Worm (Caenorhabditis elegans): ENCODE measurements around the gene F23B2.10.

F23B2.10 gene

ce11 chrIV:9154263-9154662, at the start of gene F23B2.10:
F23B2.10 (minus strand) TSS chrIV:9154363.
- TF ChIP-seq ztf-4 (tag; optimal IDR thresholded peaks at IDR 0.05), result no peak
- no peak for TF ChIP-seq lin-35 (GFP tag; optimal IDR thresholded peaks at IDR 0.05)
- TF ChIP-seq ama-1 (optimal IDR thresholded peaks at IDR 0.05), result no peak
- no peak for TF ChIP-seq tbx-2 (tag; optimal IDR thresholded peaks at IDR 0.05)
- no peak for TF ChIP-seq egl-13 (tag; optimal IDR thresholded peaks at IDR 0.05)
- TF ChIP-seq grh-1 (GFP tag; IDR thresholded peaks at IDR 0.05), result no peak
- TF ChIP-seq fkh-4 (tag; optimal IDR thresholded peaks at IDR 0.05; ENCODE audit: borderline replicate concordance), result no peak
- no peak for TF ChIP-seq nhr-77 (tag; optimal IDR thresholded peaks at IDR 0.05)
- TF ChIP-seq aly-2 (tag; optimal IDR thresholded peaks at IDR 0.05), result no peak
- no peak for TF ChIP-seq xbp-1 (tag; optimal IDR thresholded peaks at IDR 0.05)
- TF ChIP-seq blmp-1 (tag; optimal IDR thresholded peaks at IDR 0.05), result no peak
- no peak for TF ChIP-seq pqm-1 (tag; optimal IDR thresholded peaks at IDR 0.05)
- no peak for TF ChIP-seq fkh-10 (GFP tag; optimal IDR thresholded peaks at IDR 0.05)
- no peak for TF ChIP-seq rnt-1 (tag; optimal IDR thresholded peaks at IDR 0.05)
- no peak for TF ChIP-seq F16B12.6 (tag; optimal IDR thresholded peaks at IDR 0.05)
- no peak for TF ChIP-seq nhr-90 (tag; optimal IDR thresholded peaks at IDR 0.05; ENCODE audit: poor library complexity)
- no peak for TF ChIP-seq egl-27 (tag; optimal IDR thresholded peaks at IDR 0.05)

- TF ChIP-seq pax-3 (tag; optimal IDR thresholded peaks at IDR 0.05) (no peak), fos-1 (tag; optimal IDR thresholded peaks at IDR 0.05) (no peak), lin-14 (GFP tag; optimal IDR thresholded peaks at IDR 0.05) (no peak), rnt-1 (tag; optimal IDR thresholded peaks at IDR 0.05) (no peak), lin-15B (tag; optimal IDR thresholded peaks at IDR 0.05) (no peak), efl-1 (optimal IDR thresholded peaks at IDR 0.05) (no peak), efl-1 (GFP tag; optimal IDR thresholded peaks at IDR 0.05 in 1 of 2) (no peak), elt-3 (tag; optimal IDR thresholded peaks at IDR 0.05) (no peak), pqm-1 (tag; optimal IDR thresholded peaks at IDR 0.05) (no peak), nhr-85 (tag) (no peak)
Measured at ce11 chrIV:9199939-9200202, 45.7 kb upstream of the F23B2.10 start, which contains the start of gene wnk-1. wnk-1 (plus strand) TSS chrIV:9200103.

ce11 chrIV:9199148-9199938, 45.2 kb upstream of the F23B2.10 start:
- TF ChIP-seq elt-3 (tag; optimal IDR thresholded peaks at IDR 0.05), result no peak
- no peak for TF ChIP-seq pqm-1 (tag; optimal IDR thresholded peaks at IDR 0.05)
- no peak for TF ChIP-seq nhr-85 (tag)
- TF ChIP-seq efl-1 (optimal IDR thresholded peaks at IDR 0.05), result no peak
- no peak for TF ChIP-seq efl-1 (GFP tag; optimal IDR thresholded peaks at IDR 0.05 in 1 of 2)
- no peak for TF ChIP-seq nhr-19 (GFP tag; conservative IDR thresholded peaks at IDR 0.05)
- no peak for TF ChIP-seq mab-9 (GFP tag; IDR thresholded peaks at IDR 0.05)
- TF ChIP-seq tbx-2 (tag; optimal IDR thresholded peaks at IDR 0.05), result no peak

- TF ChIP-seq nhr-71 (tag; optimal IDR thresholded peaks at IDR 0.05) (peak; percentile 90), Y116A8C.19 (tag; optimal IDR thresholded peaks at IDR 0.05; ENCODE audit: borderline replicate concordance) (no peak), nhr-47 (tag; optimal IDR thresholded peaks at IDR 0.05) (peak; percentile 55), nhr-19 (GFP tag; conservative IDR thresholded peaks at IDR 0.05) (peak; percentile 84), sptf-1 (tag; optimal IDR thresholded peaks at IDR 0.05) (no peak), pax-3 (tag; optimal IDR thresholded peaks at IDR 0.05) (no peak), egl-27 (tag; optimal IDR thresholded peaks at IDR 0.05) (no peak), hlh-17 (GFP tag; optimal IDR thresholded peaks at IDR 0.05; ENCODE audit: borderline replicate concordance) (no peak), irx-1 (tag; optimal IDR thresholded peaks at IDR 0.05) (peak; percentile 34), unc-98 (GFP tag; IDR thresholded peaks at IDR 0.05) (no peak), nhr-84 (tag; optimal IDR thresholded peaks at IDR 0.05) (no peak), ceh-88 (GFP tag; IDR thresholded peaks at IDR 0.05) (no peak), ets-5 (GFP tag; IDR thresholded peaks at IDR 0.05) (no peak), sox-4 (tag; optimal IDR thresholded peaks at IDR 0.05) (no peak), swsn-7 (tag; optimal IDR thresholded peaks at IDR 0.05) (peak; percentile 34), hpl-2 (GFP tag; optimal IDR thresholded peaks at IDR 0.05) (no peak), C16A3.4 (tag; optimal IDR thresholded peaks at IDR 0.05) (peak; percentile 74), aha-1 (tag; optimal IDR thresholded peaks at IDR 0.05) (no peak), lsy-2 (tag; optimal IDR thresholded peaks at IDR 0.05) (peak; percentile 21 to 65), ztf-11 (tag; optimal IDR thresholded peaks at IDR 0.05) (no peak), tlp-1 (tag; optimal IDR thresholded peaks at IDR 0.05) (no peak), snpc-4 (tag; optimal IDR thresholded peaks at IDR 0.05) (no peak), nhr-85 (tag) (peak; percentile 97), efl-1 (optimal IDR thresholded peaks at IDR 0.05) (peak; percentile 6 to 39), efl-1 (GFP tag; optimal IDR thresholded peaks at IDR 0.05 in 1 of 2) (peak in 1 of 2 experiments; percentile 92), fos-1 (tag; optimal IDR thresholded peaks at IDR 0.05) (peak; percentile 60), nhr-20 (tag; optimal IDR thresholded peaks at IDR 0.05) (peak; percentile 92), grh-1 (GFP tag; IDR thresholded peaks at IDR 0.05) (peak; percentile 49)
Measured at ce11 chrIV:9198136-9198535, 44.0 kb upstream of the F23B2.10 start.

Data from whole organism, L1 larva.